Fruit fly (Drosophila melanogaster): ENCODE measurements around the gene Sras.

dm6 chr3L:5569724-5570123, 6.2 kb downstream of the Sras start:
- TF ChIP-seq pad (GFP tag; optimal IDR thresholded peaks at IDR 0.05), result no peak
- no peak for TF ChIP-seq Clk (GFP tag; optimal IDR thresholded peaks at IDR 0.05)
- TF ChIP-seq bab1 (GFP tag; optimal IDR thresholded peaks at IDR 0.05), result peak; percentile 14
- TF ChIP-seq tj (GFP tag; optimal IDR thresholded peaks at IDR 0.05), result no peak
- no peak for TF ChIP-seq CG12768 (GFP tag; optimal IDR thresholded peaks at IDR 0.05)

Measured in whole organism, adult.